Worm (Caenorhabditis elegans): ENCODE data around the gene F10C1.1.

DNA sequence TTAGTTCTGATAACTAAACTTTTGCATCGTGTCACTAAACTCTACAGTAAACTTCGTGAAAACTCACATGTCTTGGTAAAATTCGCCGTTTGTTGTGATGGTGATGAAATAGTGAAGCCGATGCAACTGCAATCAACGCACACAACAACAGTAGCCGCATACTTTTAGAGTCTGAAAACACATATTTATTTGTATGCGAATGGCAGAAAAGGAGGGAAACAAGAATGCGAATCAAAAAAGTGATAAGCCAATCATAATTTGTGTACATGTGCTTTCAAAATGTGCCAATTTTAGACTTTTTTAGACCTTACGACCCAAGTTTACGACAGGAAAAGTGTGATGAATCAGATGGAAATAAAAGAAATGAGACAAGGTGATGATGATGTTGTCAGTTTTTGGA is 31.3 kb downstream of the F10C1.1 start, which contains the start of gene K05F1.10:
- TF ChIP-seq ces-1 (GFP tag; optimal IDR thresholded peaks at IDR 0.05) (no peak), blmp-1 (tag; optimal IDR thresholded peaks at IDR 0.05) (no peak)

Measured in whole organism, mixed stage, embryonic.